Fruit fly (Drosophila melanogaster) whole organism, prepupa: ENCODE data around the gene CG32374.

ENCODE experiments used
- CG10669 ChIP-seq: fragments of 200-800 bp; sonication (Bioruptor generic); optimal IDR thresholded peaks from 3 replicates; lab custom pipeline; 2018; ENCODE audit warnings: missing biosample characterization, mild to moderate bottlenecking, missing genetic modification characterization, moderate library complexity
- CG6792 ChIP-seq: fragments of 200-800 bp; sonication (Bioruptor generic); optimal IDR thresholded peaks from 3 replicates; lab custom pipeline; 2016; ENCODE audit warnings: missing biosample characterization, missing genetic modification characterization
- CG6854 ChIP-seq: fragments of 200-800 bp; sonication (Bioruptor generic); optimal IDR thresholded peaks from 2 replicates; lab custom pipeline; 2017; ENCODE audit warnings: missing biosample characterization, mild to moderate bottlenecking, missing genetic modification characterization
- Ets21C ChIP-seq: fragments of 200-800 bp; sonication (Bioruptor generic); optimal IDR thresholded peaks from 3 replicates; lab custom pipeline; 2016; ENCODE audit warnings: missing biosample characterization, missing genetic modification characterization
- Hr39 ChIP-seq: fragments of 200-800 bp; sonication (Bioruptor generic); optimal IDR thresholded peaks from 2 replicates; lab custom pipeline; 2016; ENCODE audit warnings: missing biosample characterization, missing genetic modification characterization
- Sox102F ChIP-seq: fragments of 200-800 bp; sonication (Bioruptor generic); optimal IDR thresholded peaks from 2 replicates; lab custom pipeline; 2016; ENCODE audit warnings: missing biosample characterization, mild to moderate bottlenecking, missing genetic modification characterization
- achi ChIP-seq: fragments of 200-800 bp; sonication (Bioruptor generic); optimal IDR thresholded peaks from 3 replicates; lab custom pipeline; 2016; ENCODE audit warnings: missing biosample characterization, missing genetic modification characterization
- dac ChIP-seq: fragments of 200-800 bp; sonication (Bioruptor generic); optimal IDR thresholded peaks from 2 replicates; lab custom pipeline; 2017; ENCODE audit warnings: missing biosample characterization, mild to moderate bottlenecking, missing genetic modification characterization
- dsx ChIP-seq: fragments of 200-800 bp; optimal IDR thresholded peaks from 3 replicates; lab custom pipeline; 2019; ENCODE audit warnings: missing biosample characterization, mild to moderate bottlenecking, missing genetic modification characterization, moderate library complexity; ENCODE audit not compliant: poor library complexity, severe bottlenecking
- eg ChIP-seq: fragments of 200-800 bp; sonication (Bioruptor generic); IDR thresholded peaks from 3 replicates; pipeline ENCODE4 v1.3.6; 2022; ENCODE audit warnings: missing biosample characterization, missing genetic modification characterization
- net ChIP-seq: fragments of 200-800 bp; sonication (Bioruptor generic); optimal IDR thresholded peaks from 3 replicates; lab custom pipeline; 2016; ENCODE audit warnings: missing biosample characterization, missing genetic modification characterization
- pdm3 ChIP-seq: fragments of 200-800 bp; sonication (Bioruptor generic); optimal IDR thresholded peaks from 3 replicates; lab custom pipeline; 2016; ENCODE audit warnings: missing biosample characterization, missing genetic modification characterization
- svp ChIP-seq: fragments of 200-800 bp; sonication (Bioruptor generic); peaks from one replicate; lab custom pipeline; 2016; ENCODE audit warnings: missing biosample characterization, missing genetic modification characterization

- TF ChIP-seq Hr39 (GFP tag; lab: Kevin White, UChicago) (peak; percentile 6), CG6792 (GFP tag; lab: Kevin White, UChicago) (peak; percentile 11), svp (GFP tag; lab: Kevin White, UChicago) (peak; percentile 72), pdm3 (peak; percentile 40), net (GFP tag; lab: Kevin White, UChicago) (peak; percentile 36), Sox102F (GFP tag; lab: Kevin White, UChicago) (no peak), dac (GFP tag; lab: Kevin White, UChicago) (no peak), Ets21C (GFP tag; lab: Kevin White, UChicago) (no peak), achi (peak; percentile 31), eg (GFP tag; lab: Robert Waterston, UW) (peak; percentile 74), CG10669 (GFP tag; lab: Kevin White, UChicago) (no peak), dsx (GFP tag; lab: Kevin White, UChicago) (no peak), CG6854 (GFP tag; lab: Kevin White, UChicago) (no peak)
Observed at dm6 chr3L:7550225-7550624, 9.3 kb upstream of the CG32374 start.
